Fruit fly (Drosophila melanogaster) whole organism, embryonic: ENCODE data around the gene CG44008.
A peak's percentile ranks its signal among the peaks of the same experiment; 100 is the strongest.

Experiments
- Adf1 ChIP-seq: fragments of 200-800 bp; sonication (Bioruptor generic); IDR thresholded peaks from 2 replicates; pipeline ENCODE4 v1.3.6; 2022; ENCODE audit warnings: missing biosample characterization, missing genetic modification characterization
- B-H2 ChIP-seq: fragments of 200-800 bp; sonication (Bioruptor generic); optimal IDR thresholded peaks from 2 replicates; lab custom pipeline; 2018; ENCODE audit warnings: missing biosample characterization, mild to moderate bottlenecking, missing genetic modification characterization
- CG11456 ChIP-seq: fragments of 200-800 bp; sonication (Bioruptor generic); IDR thresholded peaks from 3 replicates; pipeline ENCODE4 v1.3.6; 2022; ENCODE audit warnings: missing biosample characterization, missing genetic modification characterization
- CG14965 ChIP-seq: fragments of 200-800 bp; sonication (Bioruptor generic); optimal IDR thresholded peaks from 2 replicates; lab custom pipeline; 2016; ENCODE audit warnings: missing biosample characterization, missing genetic modification characterization, borderline replicate concordance
- CG15601 ChIP-seq: fragments of 200-800 bp; sonication (Bioruptor generic); optimal IDR thresholded peaks from 3 replicates; lab custom pipeline; 2019; ENCODE audit warnings: missing biosample characterization, mild to moderate bottlenecking, missing genetic modification characterization, moderate library complexity
- CG17612 ChIP-seq: fragments of 200-800 bp; sonication (Bioruptor generic); IDR thresholded peaks from 2 replicates; pipeline ENCODE4 v1.3.6; 2022; ENCODE audit warnings: missing biosample characterization, missing genetic modification characterization
- CG34376 ChIP-seq: fragments of 200-800 bp; sonication (Bioruptor generic); optimal IDR thresholded peaks from 2 replicates; lab custom pipeline; 2018; ENCODE audit warnings: missing biosample characterization, mild to moderate bottlenecking, missing genetic modification characterization
- CG34422 ChIP-seq: fragments of 200-800 bp; sonication (Bioruptor generic); IDR thresholded peaks from 3 replicates; pipeline ENCODE4 v1.3.6; 2022; ENCODE audit warnings: missing biosample characterization, missing genetic modification characterization
- CG6175 ChIP-seq: fragments of 200-800 bp; sonication (Bioruptor generic); IDR thresholded peaks from 3 replicates; pipeline ENCODE4 v1.3.6; 2022; ENCODE audit warnings: missing biosample characterization, missing genetic modification characterization
- CG6254 ChIP-seq: fragments of 200-800 bp; sonication (Bioruptor generic); optimal IDR thresholded peaks from 3 replicates; lab custom pipeline; 2017; ENCODE audit warnings: mild to moderate bottlenecking, missing biosample characterization, missing genetic modification reagents, missing genetic modification characterization
- CG6765 ChIP-seq: fragments of 200-800 bp; sonication (Bioruptor generic); optimal IDR thresholded peaks from 3 replicates; lab custom pipeline; 2017; ENCODE audit warnings: missing biosample characterization, mild to moderate bottlenecking, missing genetic modification characterization
- CG7271 ChIP-seq: fragments of 200-800 bp; sonication (Bioruptor generic); optimal IDR thresholded peaks from 2 replicates; lab custom pipeline; 2018; ENCODE audit warnings: missing biosample characterization, mild to moderate bottlenecking, missing genetic modification characterization, moderate library complexity
- CG7556 ChIP-seq: fragments of 200-800 bp; sonication (Bioruptor generic); optimal IDR thresholded peaks from 2 replicates; lab custom pipeline; 2017; ENCODE audit warnings: missing biosample characterization, mild to moderate bottlenecking, missing genetic modification characterization
- CG8089 ChIP-seq: fragments of 200-800 bp; sonication (Bioruptor generic); optimal IDR thresholded peaks from 3 replicates; lab custom pipeline; 2016; ENCODE audit warnings: missing biosample characterization, missing genetic modification characterization
- CG8359 ChIP-seq: fragments of 200-800 bp; sonication (Bioruptor generic); optimal IDR thresholded peaks from 2 replicates; lab custom pipeline; 2017; ENCODE audit warnings: missing biosample characterization, mild to moderate bottlenecking, missing genetic modification characterization, borderline replicate concordance
- CG9932 ChIP-seq: fragments of 200-800 bp; sonication (Bioruptor generic); IDR thresholded peaks from 2 replicates; pipeline ENCODE4 v1.3.6; 2022; ENCODE audit warnings: missing biosample characterization, missing genetic modification characterization
- D ChIP-seq, 2 experiments: fragments of 200-800 bp in 1 of 2; fragments of >200 bp in 1 of 2; sonication (Bioruptor generic) in 1 of 2; optimal IDR thresholded peaks; 2 replicates in 1 of 2; 3 replicates in 1 of 2; lab custom pipeline; 2017; ENCODE audit warnings: mild to moderate bottlenecking in 1 of 2, missing biosample characterization in 1 of 2, missing genetic modification characterization in 1 of 2, missing genetic modification reagents in 1 of 2
- E2f2 ChIP-seq: fragments of 200-800 bp; sonication (Bioruptor generic); IDR thresholded peaks from 2 replicates; pipeline ENCODE4 v1.3.6; 2022; ENCODE audit warnings: missing biosample characterization, missing genetic modification characterization
- ERR ChIP-seq: fragments of 200-800 bp; sonication (Bioruptor generic); optimal IDR thresholded peaks from 2 replicates; lab custom pipeline; 2016; ENCODE audit warnings: missing biosample characterization, missing genetic modification characterization
- Ets97D ChIP-seq: fragments of 200-800 bp; sonication (Bioruptor generic); optimal IDR thresholded peaks from 3 replicates; lab custom pipeline; 2016; ENCODE audit warnings: missing biosample characterization, missing genetic modification characterization
- Hr51 ChIP-seq, 2 experiments: fragments of 200-800 bp; sonication (Bioruptor generic); optimal IDR thresholded peaks; 2 replicates in 1 of 2; 3 replicates in 1 of 2; lab custom pipeline; 2016 to 2018; ENCODE audit warnings: missing biosample characterization in 2 of 2, missing genetic modification characterization in 2 of 2, mild to moderate bottlenecking in 1 of 2, moderate library complexity in 1 of 2
- Hr78 ChIP-seq, 2 experiments: fragments of 200-800 bp in 1 of 2; fragments of >200 bp in 1 of 2; sonication (Bioruptor generic) in 1 of 2; optimal IDR thresholded peaks; 2 replicates each; lab custom pipeline; 2017 to 2019; ENCODE audit warnings: missing biosample characterization in 2 of 2, missing genetic modification characterization in 2 of 2, mild to moderate bottlenecking in 1 of 2, moderate library complexity in 1 of 2
- Hsf ChIP-seq: fragments of 200-800 bp; sonication (Bioruptor generic); optimal IDR thresholded peaks from 3 replicates; lab custom pipeline; 2016; ENCODE audit warnings: missing biosample characterization, missing genetic modification characterization
- Lpt ChIP-seq: fragments of >200 bp; optimal IDR thresholded peaks from 2 replicates; lab custom pipeline; 2018; ENCODE audit warnings: missing biosample characterization, missing genetic modification characterization
- NFAT ChIP-seq: fragments of 200-800 bp; sonication (Bioruptor generic); IDR thresholded peaks from 2 replicates; pipeline ENCODE4 v1.3.6; 2022; ENCODE audit warnings: missing biosample characterization, missing genetic modification characterization
- Oli ChIP-seq: fragments of 200-800 bp; sonication (Bioruptor generic); optimal IDR thresholded peaks from 2 replicates; lab custom pipeline; 2018; ENCODE audit warnings: missing biosample characterization, mild to moderate bottlenecking, missing genetic modification characterization, moderate library complexity
- Rx ChIP-seq: fragments of 200-800 bp; sonication (Bioruptor generic); IDR thresholded peaks from 2 replicates; pipeline ENCODE4 v1.3.6; 2022; ENCODE audit warnings: missing biosample characterization, missing genetic modification characterization
- Sox100B ChIP-seq: fragments of 200-800 bp; sonication (Bioruptor generic); optimal IDR thresholded peaks from 3 replicates; lab custom pipeline; 2018; ENCODE audit warnings: missing biosample characterization, mild to moderate bottlenecking, missing genetic modification characterization
- Sox102F ChIP-seq: fragments of 200-800 bp; sonication (Bioruptor generic); optimal IDR thresholded peaks from 2 replicates; lab custom pipeline; 2018; ENCODE audit warnings: missing biosample characterization, mild to moderate bottlenecking, missing genetic modification characterization, moderate library complexity
- Stat92E ChIP-seq, 3 experiments: fragments of >200 bp in 2 of 3; fragments of 200-800 bp in 1 of 3; sonication (Bioruptor generic) in 1 of 3; optimal IDR thresholded peaks; 2 replicates each; lab custom pipeline; 2017 to 2019; ENCODE audit warnings: missing biosample characterization in 3 of 3, missing genetic modification characterization in 3 of 3, mild to moderate bottlenecking in 1 of 3, moderate library complexity in 1 of 3
- Tbp ChIP-seq: fragments of >200 bp; optimal IDR thresholded peaks from 2 replicates; lab custom pipeline; 2018; ENCODE audit warnings: missing biosample characterization, missing genetic modification characterization
- bcd ChIP-seq: fragments of 200-800 bp; sonication (Bioruptor generic); optimal IDR thresholded peaks from 2 replicates; lab custom pipeline; 2017; ENCODE audit warnings: missing biosample characterization, mild to moderate bottlenecking, missing genetic modification characterization
- bowl ChIP-seq: fragments of 200-800 bp; sonication (Bioruptor generic); IDR thresholded peaks from 2 replicates; pipeline ENCODE4 v1.3.6; 2022; ENCODE audit warnings: missing biosample characterization, missing genetic modification characterization
- bsh ChIP-seq, 2 experiments: fragments of 200-800 bp; sonication (Bioruptor generic); optimal IDR thresholded peaks; 2 replicates each; lab custom pipeline; 2017 to 2018; ENCODE audit warnings: mild to moderate bottlenecking in 2 of 2, missing biosample characterization in 2 of 2, missing genetic modification characterization in 2 of 2, moderate library complexity in 1 of 2
- chif ChIP-seq, 2 experiments: fragments of 200-800 bp; sonication (Bioruptor generic); optimal IDR thresholded peaks; 3 replicates each; lab custom pipeline; 2016; ENCODE audit warnings: missing biosample characterization in 2 of 2, missing genetic modification characterization in 2 of 2
- crc ChIP-seq: fragments of 200-800 bp; sonication (Bioruptor generic); optimal IDR thresholded peaks from 2 replicates; lab custom pipeline; 2016; ENCODE audit warnings: missing biosample characterization, missing genetic modification characterization
- gcm ChIP-seq: fragments of 200-800 bp; sonication (Bioruptor generic); optimal IDR thresholded peaks from 2 replicates; lab custom pipeline; 2019; ENCODE audit warnings: missing biosample characterization, mild to moderate bottlenecking, missing genetic modification characterization, moderate library complexity
- hkb ChIP-seq, 2 experiments: fragments of 200-800 bp in 1 of 2; fragments of >200 bp in 1 of 2; sonication (Bioruptor generic) in 1 of 2; IDR thresholded peaks in 1 of 2; optimal IDR thresholded peaks in 1 of 2; 2 replicates each; pipeline versions ENCODE4 v1.3.6 to Lab custom; 2017 to 2022; ENCODE audit warnings: missing biosample characterization in 1 of 2, missing genetic modification characterization in 1 of 2
- jigr1 ChIP-seq: fragments of 200-800 bp; sonication (Bioruptor generic); IDR thresholded peaks from 3 replicates; pipeline ENCODE4 v1.3.6; 2022; ENCODE audit warnings: missing biosample characterization, missing genetic modification characterization
- lbe ChIP-seq: fragments of 200-800 bp; sonication (Bioruptor generic); optimal IDR thresholded peaks from 2 replicates; lab custom pipeline; 2016; ENCODE audit warnings: missing biosample characterization, mild to moderate bottlenecking, missing genetic modification characterization
- lov ChIP-seq, 2 experiments: fragments of 200-800 bp in 1 of 2; fragments of >200 bp in 1 of 2; sonication (Bioruptor generic) in 1 of 2; IDR thresholded peaks in 1 of 2; optimal IDR thresholded peaks in 1 of 2; 2 replicates in 1 of 2; 3 replicates in 1 of 2; pipeline versions ENCODE4 v1.3.6 to Lab custom; 2017 to 2022; ENCODE audit warnings: missing biosample characterization in 1 of 2, missing genetic modification characterization in 1 of 2
- oc ChIP-seq: fragments of 200-800 bp; sonication (Bioruptor generic); optimal IDR thresholded peaks from 2 replicates; lab custom pipeline; 2018; ENCODE audit warnings: missing biosample characterization, mild to moderate bottlenecking, missing genetic modification characterization, moderate library complexity
- sens-2 ChIP-seq: fragments of 200-800 bp; sonication (Bioruptor generic); IDR thresholded peaks from 2 replicates; pipeline ENCODE4 v1.3.6; 2022; ENCODE audit warnings: missing biosample characterization, missing genetic modification characterization
- sqz ChIP-seq: fragments of 200-800 bp; sonication (Bioruptor generic); optimal IDR thresholded peaks from 3 replicates; lab custom pipeline; 2018; ENCODE audit warnings: missing biosample characterization, mild to moderate bottlenecking, missing genetic modification characterization
- stc ChIP-seq: fragments of 200-800 bp; sonication (Bioruptor generic); IDR thresholded peaks from 2 replicates; pipeline ENCODE4 v1.3.6; 2022; ENCODE audit warnings: missing biosample characterization, missing genetic modification characterization
- tap ChIP-seq: fragments of 200-800 bp; optimal IDR thresholded peaks from 3 replicates; lab custom pipeline; 2019; ENCODE audit warnings: missing biosample characterization, mild to moderate bottlenecking, missing genetic modification characterization, moderate library complexity
- trem ChIP-seq: fragments of 200-800 bp; optimal IDR thresholded peaks from 3 replicates; lab custom pipeline; 2019; ENCODE audit warnings: missing biosample characterization, mild to moderate bottlenecking, missing genetic modification characterization, moderate library complexity
- zfh2 ChIP-seq: fragments of 200-800 bp; sonication (Bioruptor generic); optimal IDR thresholded peaks from 2 replicates; lab custom pipeline; 2016; ENCODE audit warnings: missing biosample characterization, missing genetic modification characterization

Gene CG44008

DNA sequence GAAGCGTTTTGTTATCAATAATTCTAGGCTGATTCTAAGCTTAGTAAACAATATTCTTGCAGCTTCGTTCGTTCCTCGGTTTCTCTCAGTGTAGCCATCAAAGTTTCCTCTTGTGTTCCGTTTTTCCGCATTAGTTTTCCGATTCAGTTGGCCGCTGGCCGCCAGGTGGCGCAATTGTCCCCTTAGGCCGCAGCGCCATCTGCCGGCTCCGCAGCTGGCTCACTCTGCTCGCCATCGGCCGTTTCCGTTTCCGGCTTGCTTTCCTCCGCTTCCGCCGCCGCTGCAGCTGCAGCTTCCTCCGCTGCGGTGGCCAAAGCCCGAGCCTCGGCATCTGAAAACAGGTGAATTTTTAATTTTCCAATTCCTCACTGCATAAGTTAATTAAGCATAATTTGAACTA, 25.9 kb downstream of the CG44008 start (continued):
- TF ChIP-seq Hr78 (GFP tag; optimal IDR thresholded peaks at IDR 0.05; lab: Kevin White, UChicago), result peak in 1 of 2 experiments; percentile 49
- peak; percentile 92 for TF ChIP-seq Hsf (GFP tag; lab: Kevin White, UChicago)
- peak; percentile 86 for TF ChIP-seq trem (tag; lab: Kevin White, UChicago)
- TF ChIP-seq gcm (GFP tag; lab: Kevin White, UChicago), result peak; percentile 91
- TF ChIP-seq CG11456 (GFP tag; lab: Robert Waterston, UW), result peak; percentile 96
- no peak for TF ChIP-seq Lpt (GFP tag; lab: Kevin White, UChicago)
- peak; percentile 88 for TF ChIP-seq oc (tag; lab: Kevin White, UChicago)
- peak; percentile 82 for TF ChIP-seq tap (tag; lab: Kevin White, UChicago)
- peak; percentile 91 for TF ChIP-seq NFAT (GFP tag; lab: Robert Waterston, UW)
- peak; percentile 98 for TF ChIP-seq CG34376 (GFP tag; lab: Kevin White, UChicago)
- peak; percentile 78 for TF ChIP-seq CG6175 (GFP tag; lab: Robert Waterston, UW)
- TF ChIP-seq hkb (optimal IDR thresholded peaks at IDR 0.05; lab: Kevin White, UChicago), result no peak
- TF ChIP-seq hkb (GFP tag; IDR thresholded peaks at IDR 0.05; lab: Robert Waterston, UW), result peak; percentile 94
- TF ChIP-seq Hr51 (GFP tag; optimal IDR thresholded peaks at IDR 0.05; lab: Kevin White, UChicago), result peak; percentile 55 to 84
- TF ChIP-seq lov (optimal IDR thresholded peaks at IDR 0.05; lab: Kevin White, UChicago), result no peak
- TF ChIP-seq lov (GFP tag; IDR thresholded peaks at IDR 0.05; lab: Robert Waterston, UW), result peak; percentile 99
- peak; percentile 80 for TF ChIP-seq crc
- TF ChIP-seq Oli (tag; lab: Kevin White, UChicago), result peak; percentile 90
- peak; percentile 51 to 93 for TF ChIP-seq bsh (GFP tag; optimal IDR thresholded peaks at IDR 0.05; lab: Kevin White, UChicago)
- TF ChIP-seq CG34422 (GFP tag; lab: Robert Waterston, UW), result peak; percentile 88
- 0 out of 2 replicates have a peak, but pooled peaks have one; percentile 21 for TF ChIP-seq Adf1 (GFP tag; lab: Robert Waterston, UW)
- TF ChIP-seq CG7271 (tag; lab: Kevin White, UChicago), result peak; percentile 100
- peak; percentile 94 for TF ChIP-seq Sox100B (GFP tag; lab: Kevin White, UChicago)
- TF ChIP-seq jigr1 (GFP tag; lab: Robert Waterston, UW), result peak; percentile 62; the same call in 1 of the 3 replicates
- TF ChIP-seq bcd, result peak; percentile 97
- TF ChIP-seq sqz, result peak; percentile 96
- TF ChIP-seq lbe, result no peak
- TF ChIP-seq Tbp, result no peak
- TF ChIP-seq Sox102F (GFP tag; lab: Kevin White, UChicago), result peak; percentile 86
- TF ChIP-seq CG17612 (GFP tag; lab: Robert Waterston, UW), result peak; percentile 77
- peak; percentile 95 to 96 for TF ChIP-seq chif (GFP tag; optimal IDR thresholded peaks at IDR 0.05; lab: Kevin White, UChicago)
- TF ChIP-seq Rx (GFP tag; lab: Robert Waterston, UW), result peak; percentile 93
- TF ChIP-seq CG8359 (GFP tag; lab: Kevin White, UChicago), result peak; percentile 95
- peak; percentile 89 for TF ChIP-seq CG15601
- no peak for TF ChIP-seq zfh2 (GFP tag; lab: Kevin White, UChicago)
- peak; percentile 82 for TF ChIP-seq CG7556 (GFP tag; lab: Kevin White, UChicago)
- TF ChIP-seq bowl (GFP tag; lab: Robert Waterston, UW), result peak; percentile 68; the same call in 1 of the 2 replicates
- TF ChIP-seq stc, result peak; percentile 88
- no peak for TF ChIP-seq Stat92E (GFP tag; optimal IDR thresholded peaks at IDR 0.05; lab: Kevin White, UChicago)
- TF ChIP-seq B-H2 (GFP tag; lab: Kevin White, UChicago), result peak; percentile 80
- TF ChIP-seq CG8089 (GFP tag; lab: Kevin White, UChicago), result peak; percentile 98
- peak; percentile 98 for TF ChIP-seq CG6765 (GFP tag; lab: Kevin White, UChicago)
- TF ChIP-seq E2f2, result peak; percentile 62
- peak; percentile 99 for TF ChIP-seq Ets97D (GFP tag; lab: Kevin White, UChicago)
- TF ChIP-seq CG6254 (GFP tag; lab: Kevin White, UChicago), result peak; percentile 96
- peak; percentile 77 for TF ChIP-seq ERR (GFP tag; lab: Kevin White, UChicago)
- TF ChIP-seq CG14965 (GFP tag; lab: Kevin White, UChicago), result peak; percentile 97
- no peak for TF ChIP-seq D (optimal IDR thresholded peaks at IDR 0.05; lab: Kevin White, UChicago)
- TF ChIP-seq D (GFP tag; optimal IDR thresholded peaks at IDR 0.05; lab: Kevin White, UChicago), result peak; percentile 98
- TF ChIP-seq CG9932 (GFP tag; lab: Robert Waterston, UW), result peak; percentile 65
- TF ChIP-seq sens-2, result peak; percentile 96
